Worm (Caenorhabditis elegans) whole organism, mixed stage, embryonic: ENCODE measurements around the gene T09F5.2.

Experiments used
- bed-3 ChIP-seq: fragments of 200-800 bp; sonication (Bioruptor generic); optimal IDR thresholded peaks from 3 replicates; lab custom pipeline; 2018; ENCODE audit warnings: mild to moderate bottlenecking, missing genetic modification characterization, moderate library complexity, missing compliant biosample characterization
- blmp-1 ChIP-seq: fragments of 150-350 bp; optimal IDR thresholded peaks from 2 replicates; lab custom pipeline; 2014; ENCODE audit warnings: missing biosample characterization, missing genetic modification characterization
- ces-1 ChIP-seq: fragments of 150-350 bp; optimal IDR thresholded peaks from 2 replicates; lab custom pipeline; 2014; ENCODE audit warnings: missing biosample characterization, missing genetic modification reagents, missing genetic modification characterization
- cnd-1 ChIP-seq: fragments of 200-800 bp; sonication (Bioruptor generic); optimal IDR thresholded peaks from 2 replicates; lab custom pipeline; 2018; ENCODE audit warnings: mild to moderate bottlenecking, missing genetic modification characterization, missing compliant biosample characterization
- drap-1 ChIP-seq: fragments of 200-800 bp; sonication (Bioruptor generic); optimal IDR thresholded peaks from 3 replicates; lab custom pipeline; 2018; ENCODE audit warnings: mild to moderate bottlenecking, missing genetic modification characterization, missing compliant biosample characterization
- elt-1 ChIP-seq: sonication (generic microtip); optimal IDR thresholded peaks from 2 replicates; lab custom pipeline; 2017; ENCODE audit warnings: missing genetic modification characterization, mild to moderate bottlenecking, missing compliant biosample characterization, antibody characterized with exemption, moderate library complexity, borderline replicate concordance; ENCODE audit not compliant: insufficient read depth
- nhr-12 ChIP-seq: fragments of 150-350 bp; optimal IDR thresholded peaks from 2 replicates; lab custom pipeline; 2014; ENCODE audit warnings: missing biosample characterization, missing genetic modification characterization
- nhr-28 ChIP-seq: fragments of 150-350 bp; optimal IDR thresholded peaks from 2 replicates; lab custom pipeline; 2014; ENCODE audit warnings: missing biosample characterization, missing genetic modification characterization
- nhr-76 ChIP-seq: sonication (generic microtip); optimal IDR thresholded peaks from 2 replicates; lab custom pipeline; 2017; ENCODE audit warnings: missing biosample characterization, missing genetic modification characterization
- pha-4 ChIP-seq: fragments of 150-350 bp; optimal IDR thresholded peaks from 2 replicates; lab custom pipeline; 2018; ENCODE audit warnings: missing biosample characterization, missing genetic modification reagents, missing genetic modification characterization
- snpc-4 ChIP-seq: fragments of 150-350 bp; optimal IDR thresholded peaks from 2 replicates; lab custom pipeline; 2014; ENCODE audit warnings: missing biosample characterization, missing genetic modification characterization
- sptf-1 ChIP-seq: sonication (generic microtip); optimal IDR thresholded peaks from 2 replicates; lab custom pipeline; 2017; ENCODE audit warnings: mild to moderate bottlenecking, missing genetic modification characterization, moderate library complexity, missing compliant biosample characterization
- unc-39 ChIP-seq: fragments of 150-350 bp; optimal IDR thresholded peaks from 2 replicates; lab custom pipeline; 2014; ENCODE audit warnings: missing biosample characterization, missing genetic modification characterization
- unc-62 ChIP-seq: fragments of 150-350 bp; optimal IDR thresholded peaks from 2 replicates; lab custom pipeline; 2014; ENCODE audit warnings: missing biosample characterization, missing genetic modification reagents, missing genetic modification characterization

- TF ChIP-seq sptf-1 (tag; lab: Kevin White, UChicago) (peak; percentile 2), drap-1 (GFP tag; lab: Kevin White, UChicago) (no peak), unc-39 (no peak), blmp-1 (tag; lab: Kevin White, UChicago) (no peak), nhr-12 (tag; lab: Kevin White, UChicago) (no peak), snpc-4 (no peak), nhr-76 (no peak), ces-1 (peak; percentile 83), pha-4 (tag; lab: Kevin White, UChicago) (peak; percentile 46), unc-62 (GFP tag; lab: Kevin White, UChicago) (no peak), cnd-1 (tag; lab: Kevin White, UChicago) (no peak), nhr-28 (tag; lab: Kevin White, UChicago) (no peak), bed-3 (GFP tag; lab: Kevin White, UChicago) (no peak), elt-1 (no peak)
These were observed 14.0 kb upstream of the T09F5.2 start, which contains the start of gene aipl-1 for ce11 chrV:15136772-15137171.
